Fruit fly (Drosophila melanogaster): ENCODE measurements around the gene Cep135.

Gene Cep135

dm6 chr3L:15098659-15099512, 17.7 kb upstream of the Cep135 start:
- TF ChIP-seq CTCF (optimal IDR thresholded peaks at IDR 0.05), result no peak
- TF ChIP-seq CG8478 (optimal IDR thresholded peaks at IDR 0.05), result no peak

dm6 chr3L:15099541-15099940, 17.0 kb upstream of the Cep135 start:
- no peak for TF ChIP-seq CTCF (optimal IDR thresholded peaks at IDR 0.05)
- TF ChIP-seq CG8478 (optimal IDR thresholded peaks at IDR 0.05), result no peak

- no peak for TF ChIP-seq CG8478 (optimal IDR thresholded peaks at IDR 0.05)
- no peak for TF ChIP-seq CTCF (optimal IDR thresholded peaks at IDR 0.05)
Observed at dm6 chr3L:15100983-15101382, 15.6 kb upstream of the Cep135 start.

dm6 chr3L:15101639-15102413, 14.7 kb upstream of the Cep135 start:
- TF ChIP-seq CG8478 (optimal IDR thresholded peaks at IDR 0.05) (no peak), CTCF (optimal IDR thresholded peaks at IDR 0.05) (no peak)

dm6 chr3L:15102669-15103309, 13.7 kb upstream of the Cep135 start:
- no peak for TF ChIP-seq CG8478 (optimal IDR thresholded peaks at IDR 0.05)
- TF ChIP-seq CTCF (optimal IDR thresholded peaks at IDR 0.05), result no peak

dm6 chr3L:15103988-15104848, 12.3 kb upstream of the Cep135 start:
- TF ChIP-seq CTCF (optimal IDR thresholded peaks at IDR 0.05) (no peak), CG8478 (optimal IDR thresholded peaks at IDR 0.05) (no peak)

- TF ChIP-seq CG8478 (optimal IDR thresholded peaks at IDR 0.05) (no peak), CTCF (optimal IDR thresholded peaks at IDR 0.05) (no peak)
Observed at dm6 chr3L:15104849-15105555, 11.5 kb upstream of the Cep135 start.

dm6 chr3L:15105566-15106207, 10.8 kb upstream of the Cep135 start, which contains the start of gene CG45071:
TSS of gene CG45071 (plus strand) at chr3L:15105882.
- TF ChIP-seq CTCF (optimal IDR thresholded peaks at IDR 0.05) (no peak), CG8478 (optimal IDR thresholded peaks at IDR 0.05) (no peak)

- no peak for TF ChIP-seq CTCF (optimal IDR thresholded peaks at IDR 0.05)
- no peak for TF ChIP-seq CG8478 (optimal IDR thresholded peaks at IDR 0.05)
Observed at dm6 chr3L:15107158-15107775, 9.3 kb upstream of the Cep135 start.

- TF ChIP-seq CG8478 (optimal IDR thresholded peaks at IDR 0.05) (no peak), CTCF (optimal IDR thresholded peaks at IDR 0.05) (no peak)
Observed at dm6 chr3L:15107776-15108379, 8.7 kb upstream of the Cep135 start.

dm6 chr3L:15108524-15108923, 8.0 kb upstream of the Cep135 start:
- TF ChIP-seq CTCF (optimal IDR thresholded peaks at IDR 0.05), result no peak
- no peak for TF ChIP-seq CG8478 (optimal IDR thresholded peaks at IDR 0.05)

- no peak for TF ChIP-seq CTCF (optimal IDR thresholded peaks at IDR 0.05)
- TF ChIP-seq CG8478 (optimal IDR thresholded peaks at IDR 0.05), result no peak
Observed at dm6 chr3L:15108948-15109347, 7.6 kb upstream of the Cep135 start.

- TF ChIP-seq CG8478 (optimal IDR thresholded peaks at IDR 0.05) (no peak), CTCF (optimal IDR thresholded peaks at IDR 0.05) (no peak)
Observed at dm6 chr3L:15113257-15113656, 3.3 kb upstream of the Cep135 start, which contains the start of gene CG13458. TSS of gene CG13458 (plus strand) at chr3L:15113557.

Measured in S2 (cell line).